Fruit fly (Drosophila melanogaster): Measurements from ENCODE around the gene crp.

crp gene

dm6 chr2L:16287602-16288392 is at the start of gene crp, which contains the start of gene pkaap (continued):
- TF ChIP-seq tup (GFP tag; optimal IDR thresholded peaks at IDR 0.05), result peak; percentile 83
- no peak for TF ChIP-seq gem (tag; optimal IDR thresholded peaks at IDR 0.05)
- TF ChIP-seq CG6791 (GFP tag; IDR thresholded peaks at IDR 0.05; ENCODE audit: partially characterized antibody), result no peak
- peak; percentile 78 for TF ChIP-seq CG13624 (GFP tag; optimal IDR thresholded peaks at IDR 0.05)
- TF ChIP-seq Deaf1 (tag; optimal IDR thresholded peaks at IDR 0.05), result peak; percentile 47
- no peak for TF ChIP-seq usp (GFP tag; optimal IDR thresholded peaks at IDR 0.05)
- TF ChIP-seq YL-1 (GFP tag; optimal IDR thresholded peaks at IDR 0.05), result peak; percentile 75
- TF ChIP-seq CG11085 (GFP tag; IDR thresholded peaks at IDR 0.05), result no peak
- TF ChIP-seq shn (GFP tag; optimal IDR thresholded peaks at IDR 0.05), result peak; percentile 88
- peak; percentile 44 for TF ChIP-seq ash1 (GFP tag; optimal IDR thresholded peaks at IDR 0.05)
- peak; percentile 74 for TF ChIP-seq CG1792 (GFP tag; optimal IDR thresholded peaks at IDR 0.05)
- no peak for TF ChIP-seq ato (GFP tag; IDR thresholded peaks at IDR 0.05; ENCODE audit: partially characterized antibody)
- no peak for TF ChIP-seq amos (GFP tag; IDR thresholded peaks at IDR 0.05; ENCODE audit: partially characterized antibody)
- peak; percentile 71 for TF ChIP-seq Mad (GFP tag; optimal IDR thresholded peaks at IDR 0.05)
- TF ChIP-seq Dip3 (GFP tag; optimal IDR thresholded peaks at IDR 0.05), result peak; percentile 77
- TF ChIP-seq CG14860 (GFP tag; IDR thresholded peaks at IDR 0.05; ENCODE audit: partially characterized antibody), result no peak
- peak; percentile 40 for TF ChIP-seq Nf-YC (tag; optimal IDR thresholded peaks at IDR 0.05)
- no peak for TF ChIP-seq gt (GFP tag; IDR thresholded peaks at IDR 0.05)
- TF ChIP-seq CG10462 (GFP tag; optimal IDR thresholded peaks at IDR 0.05), result peak; percentile 52
- peak; percentile 54 for TF ChIP-seq pfk (GFP tag; optimal IDR thresholded peaks at IDR 0.05)
- peak; percentile 97 for TF ChIP-seq pzg (GFP tag; optimal IDR thresholded peaks at IDR 0.05)
- TF ChIP-seq vnd (GFP tag; IDR thresholded peaks at IDR 0.05; ENCODE audit: partially characterized antibody), result no peak
- TF ChIP-seq Hr51 (GFP tag; optimal IDR thresholded peaks at IDR 0.05), result peak in 1 of 2 experiments; percentile 88
- peak; percentile 86 for TF ChIP-seq slp2 (GFP tag; optimal IDR thresholded peaks at IDR 0.05)
- TF ChIP-seq sens (GFP tag), result peak; percentile 97
- no peak for TF ChIP-seq pan (optimal IDR thresholded peaks at IDR 0.05)
- no peak for TF ChIP-seq pan (GFP tag; optimal IDR thresholded peaks at IDR 0.05 in 1 of 2, IDR thresholded peaks at IDR 0.05 in 1 of 2)
- no peak for TF ChIP-seq MBD-R2 (GFP tag; IDR thresholded peaks at IDR 0.05)
- no peak for TF ChIP-seq toy (GFP tag; IDR thresholded peaks at IDR 0.05)
- TF ChIP-seq ap (GFP tag; IDR thresholded peaks at IDR 0.05), result no peak
- peak; percentile 41 for TF ChIP-seq CG2202 (tag; optimal IDR thresholded peaks at IDR 0.05)
- no peak for TF ChIP-seq CG2199 (GFP tag; IDR thresholded peaks at IDR 0.05)
- TF ChIP-seq CkIIα-i1 (GFP tag; IDR thresholded peaks at IDR 0.05), result no peak
- TF ChIP-seq knrl (GFP tag; IDR thresholded peaks at IDR 0.05; ENCODE audit: partially characterized antibody), result no peak
- peak; percentile 35 for TF ChIP-seq CG7928 (GFP tag; optimal IDR thresholded peaks at IDR 0.05)
- TF ChIP-seq CG6654 (GFP tag; optimal IDR thresholded peaks at IDR 0.05), result peak; percentile 43
- TF ChIP-seq MESR4 (GFP tag; optimal IDR thresholded peaks at IDR 0.05), result peak; percentile 3
- no peak for TF ChIP-seq zfh1 (GFP tag; IDR thresholded peaks at IDR 0.05)
- TF ChIP-seq CG3065 (GFP tag; optimal IDR thresholded peaks at IDR 0.05), result peak; percentile 72
- TF ChIP-seq fd3F (GFP tag; optimal IDR thresholded peaks at IDR 0.05), result peak; percentile 45
- TF ChIP-seq twi (tag; optimal IDR thresholded peaks at IDR 0.05), result peak; percentile 3
- peak; percentile 60 for TF ChIP-seq ftz-f1 (GFP tag; optimal IDR thresholded peaks at IDR 0.05)
- TF ChIP-seq ac (GFP tag; optimal IDR thresholded peaks at IDR 0.05), result peak; percentile 3
- no peak for TF ChIP-seq CG7372 (GFP tag; IDR thresholded peaks at IDR 0.05)
- peak; percentile 75 for TF ChIP-seq HHEX (GFP tag; optimal IDR thresholded peaks at IDR 0.05)
- peak; percentile 72 for TF ChIP-seq CG15696 (tag; optimal IDR thresholded peaks at IDR 0.05)
- no peak for TF ChIP-seq nerfin-1 (tag; optimal IDR thresholded peaks at IDR 0.05)
- TF ChIP-seq CG30431 (GFP tag; optimal IDR thresholded peaks at IDR 0.05), result peak; percentile 6
- TF ChIP-seq Dll (GFP tag; IDR thresholded peaks at IDR 0.05; ENCODE audit: partially characterized antibody), result no peak

Measured in whole organism, embryonic.